Worm (Caenorhabditis elegans): ENCODE results near the gene C01G10.14.

C01G10.14 gene

ce11 chrV:15065068-15065744 lies 40.5 kb downstream of the C01G10.14 start, which contains the start of gene C25D7.9 (continued):
- TF ChIP-seq lin-35 (GFP tag; optimal IDR thresholded peaks at IDR 0.05): peak; percentile 47 to 53
- TF ChIP-seq mef-2 (tag; optimal IDR thresholded peaks at IDR 0.05): no peak
- peak; percentile 9 for TF ChIP-seq pax-3 (tag; optimal IDR thresholded peaks at IDR 0.05)
- no peak for TF ChIP-seq egl-13 (tag; optimal IDR thresholded peaks at IDR 0.05)
- TF ChIP-seq dsc-1 (tag; optimal IDR thresholded peaks at IDR 0.05): peak; percentile 2

ce11 chrV:15063987-15064386 lies 41.8 kb downstream of the C01G10.14 start, which contains the start of gene rap-2:
Gene rap-2, minus strand, starts transcription at chrV:15064087.
- TF ChIP-seq mef-2 (tag; optimal IDR thresholded peaks at IDR 0.05) (no peak), blmp-1 (tag; optimal IDR thresholded peaks at IDR 0.05) (peak; percentile 54)

- TF ChIP-seq unc-98 (GFP tag; IDR thresholded peaks at IDR 0.05) (no peak), elt-2 (tag; optimal IDR thresholded peaks at IDR 0.05) (no peak), ceh-90 (tag; optimal IDR thresholded peaks at IDR 0.05) (no peak), lin-13 (GFP tag; optimal IDR thresholded peaks at IDR 0.05) (no peak), fkh-4 (tag; optimal IDR thresholded peaks at IDR 0.05; ENCODE audit: borderline replicate concordance) (no peak), sup-37 (GFP tag; optimal IDR thresholded peaks at IDR 0.05) (no peak), zip-4 (GFP tag; optimal IDR thresholded peaks at IDR 0.05) (no peak), blmp-1 (tag; optimal IDR thresholded peaks at IDR 0.05) (no peak), mab-9 (GFP tag; IDR thresholded peaks at IDR 0.05) (no peak), nhr-20 (tag; optimal IDR thresholded peaks at IDR 0.05) (no peak), snpc-4 (tag; optimal IDR thresholded peaks at IDR 0.05) (no peak), fkh-10 (GFP tag; optimal IDR thresholded peaks at IDR 0.05) (no peak), hlh-4 (tag; optimal IDR thresholded peaks at IDR 0.05) (no peak), xbp-1 (tag; optimal IDR thresholded peaks at IDR 0.05) (no peak), C04F5.9 (tag; optimal IDR thresholded peaks at IDR 0.05) (no peak), efl-1 (optimal IDR thresholded peaks at IDR 0.05) (no peak), efl-1 (GFP tag; optimal IDR thresholded peaks at IDR 0.05 in 1 of 2) (no peak)
These were observed 45.1 kb downstream of the C01G10.14 start for ce11 chrV:15060595-15060994.

- peak; percentile 13 for TF ChIP-seq nhr-20 (tag; optimal IDR thresholded peaks at IDR 0.05)
- TF ChIP-seq unc-98 (GFP tag; IDR thresholded peaks at IDR 0.05): no peak
- TF ChIP-seq unc-30 (tag; optimal IDR thresholded peaks at IDR 0.05): no peak
- TF ChIP-seq unc-130 (tag; optimal IDR thresholded peaks at IDR 0.05): peak; percentile 67
- peak; percentile 67 to 87 for TF ChIP-seq efl-1 (optimal IDR thresholded peaks at IDR 0.05)
- peak; percentile 88 to 98 for TF ChIP-seq efl-1 (GFP tag; optimal IDR thresholded peaks at IDR 0.05 in 1 of 2)
- TF ChIP-seq nhr-19 (GFP tag; conservative IDR thresholded peaks at IDR 0.05): no peak
- TF ChIP-seq C16A3.4 (tag; optimal IDR thresholded peaks at IDR 0.05): peak; percentile 34
- TF ChIP-seq C04F5.9 (tag; optimal IDR thresholded peaks at IDR 0.05): no peak
- no peak for TF ChIP-seq lir-3 (tag; optimal IDR thresholded peaks at IDR 0.05; ENCODE audit: poor library complexity)
- TF ChIP-seq snpc-4 (tag; optimal IDR thresholded peaks at IDR 0.05): no peak
- no peak for TF ChIP-seq zip-4 (GFP tag; optimal IDR thresholded peaks at IDR 0.05)
- TF ChIP-seq ets-5 (GFP tag; IDR thresholded peaks at IDR 0.05): no peak
- TF ChIP-seq ceh-82 (tag; optimal IDR thresholded peaks at IDR 0.05): no peak
- TF ChIP-seq nhr-11 (tag; optimal IDR thresholded peaks at IDR 0.05): no peak
- peak in 1 of 6 experiments; percentile 8 for TF ChIP-seq elt-3 (tag; optimal IDR thresholded peaks at IDR 0.05)
- TF ChIP-seq nhr-12 (tag; optimal IDR thresholded peaks at IDR 0.05): no peak
- peak; percentile 25 for TF ChIP-seq nhr-47 (tag; optimal IDR thresholded peaks at IDR 0.05)
- no peak for TF ChIP-seq dsc-1 (tag; optimal IDR thresholded peaks at IDR 0.05)
- no peak for TF ChIP-seq nhr-28 (tag; optimal IDR thresholded peaks at IDR 0.05)
- no peak for TF ChIP-seq C34B4.2 (tag; optimal IDR thresholded peaks at IDR 0.05)
- no peak for TF ChIP-seq fkh-8 (tag; optimal IDR thresholded peaks at IDR 0.05)
- TF ChIP-seq sox-4 (tag; optimal IDR thresholded peaks at IDR 0.05): no peak
- TF ChIP-seq alr-1 (tag; optimal IDR thresholded peaks at IDR 0.05; ENCODE audit: borderline replicate concordance): no peak
- no peak for TF ChIP-seq nhr-77 (tag; optimal IDR thresholded peaks at IDR 0.05)
- TF ChIP-seq hlh-4 (tag; optimal IDR thresholded peaks at IDR 0.05): no peak
- TF ChIP-seq pqm-1 (tag; optimal IDR thresholded peaks at IDR 0.05): no peak
- no peak for TF ChIP-seq nhr-237 (tag; optimal IDR thresholded peaks at IDR 0.05)
- no peak for TF ChIP-seq unc-86 (tag; optimal IDR thresholded peaks at IDR 0.05)
- peak; percentile 37 for TF ChIP-seq skn-1 (tag; optimal IDR thresholded peaks at IDR 0.05)
- TF ChIP-seq ceh-63 (GFP tag; optimal IDR thresholded peaks at IDR 0.05): no peak
- TF ChIP-seq tbx-2 (tag; optimal IDR thresholded peaks at IDR 0.05): peak; percentile 6
- TF ChIP-seq rnt-1 (tag; optimal IDR thresholded peaks at IDR 0.05): peak; percentile 31
These were observed 46.2 kb downstream of the C01G10.14 start, which contains the start of the genes mcm-3 and C25D7.15 for ce11 chrV:15059534-15059933. Gene mcm-3, minus strand, starts transcription at chrV:15059599. Gene C25D7.15, plus strand, starts transcription at chrV:15059808.
